Worm (Caenorhabditis elegans): ENCODE data around the gene sup-35.

The sup-35 gene

ce11 chrIII:11129363-11129762 lies 10.3 kb upstream of the sup-35 start:
- TF ChIP-seq ztf-29 (GFP tag; IDR thresholded peaks at IDR 0.05): no peak
- TF ChIP-seq ztf-23 (GFP tag; IDR thresholded peaks at IDR 0.05): no peak
- TF ChIP-seq T22C8.4 (GFP tag; IDR thresholded peaks at IDR 0.05): peak; percentile 37; the same call in 1 of the 2 replicates
- no peak for TF ChIP-seq med-1 (GFP tag; optimal IDR thresholded peaks at IDR 0.05; ENCODE audit: insufficient read depth)
- TF ChIP-seq tab-1 (GFP tag; IDR thresholded peaks at IDR 0.05): no peak
- TF ChIP-seq ref-1 (GFP tag; conservative IDR thresholded peaks at IDR 0.05): no peak
- TF ChIP-seq cog-1 (tag; optimal IDR thresholded peaks at IDR 0.05): no peak

ce11 chrIII:11127528-11127927 lies 8.5 kb upstream of the sup-35 start, which contains the start of gene Y48A6C.8:
Y48A6C.8 (minus strand) TSS chrIII:11127628.
- TF ChIP-seq flt-1 (GFP tag; IDR thresholded peaks at IDR 0.05): no peak
- TF ChIP-seq ztf-29 (GFP tag; IDR thresholded peaks at IDR 0.05): no peak
- no peak for TF ChIP-seq klf-2 (GFP tag; conservative IDR thresholded peaks at IDR 0.05)
- TF ChIP-seq med-1 (GFP tag; optimal IDR thresholded peaks at IDR 0.05; ENCODE audit: insufficient read depth): no peak
- TF ChIP-seq ztf-23 (GFP tag; IDR thresholded peaks at IDR 0.05): no peak
- TF ChIP-seq ref-1 (GFP tag; conservative IDR thresholded peaks at IDR 0.05): no peak
- no peak for TF ChIP-seq T22C8.4 (GFP tag; IDR thresholded peaks at IDR 0.05)
- TF ChIP-seq tab-1 (GFP tag; IDR thresholded peaks at IDR 0.05): no peak
- no peak for TF ChIP-seq cog-1 (tag; optimal IDR thresholded peaks at IDR 0.05)

- TF ChIP-seq klf-2 (GFP tag; conservative IDR thresholded peaks at IDR 0.05) (no peak), flt-1 (GFP tag; IDR thresholded peaks at IDR 0.05) (0 out of 2 replicates have a peak, but pooled peaks have one; percentile 15), ztf-29 (GFP tag; IDR thresholded peaks at IDR 0.05) (no peak)
Observed at ce11 chrIII:11123844-11124243, 4.8 kb upstream of the sup-35 start.

DNA sequence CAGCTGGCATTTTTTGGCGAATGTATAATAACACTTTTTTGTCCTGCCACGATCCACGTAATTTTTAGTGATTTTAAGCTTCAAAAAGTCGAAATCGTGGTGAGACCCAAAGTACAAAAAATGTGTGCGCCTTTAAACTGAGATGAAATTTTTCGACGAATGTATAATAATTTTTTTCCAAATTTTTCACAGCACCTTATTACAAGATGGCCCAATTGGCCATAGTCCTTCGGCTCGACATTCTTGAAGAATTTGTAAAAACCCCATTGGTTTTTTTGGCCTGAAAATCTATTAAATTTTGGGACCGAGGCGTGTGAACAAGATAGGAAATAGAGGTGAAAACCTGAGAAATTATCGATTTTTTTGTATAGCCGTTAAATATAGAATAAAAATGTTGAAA lies 3.1 kb downstream of the sup-35 start:
- TF ChIP-seq tab-1 (GFP tag; IDR thresholded peaks at IDR 0.05): no peak

- TF ChIP-seq ztf-23 (GFP tag; IDR thresholded peaks at IDR 0.05): no peak
- no peak for TF ChIP-seq ref-1 (GFP tag; conservative IDR thresholded peaks at IDR 0.05)
- TF ChIP-seq flt-1 (GFP tag; IDR thresholded peaks at IDR 0.05): no peak
- no peak for TF ChIP-seq med-1 (GFP tag; optimal IDR thresholded peaks at IDR 0.05; ENCODE audit: insufficient read depth)
Observed at ce11 chrIII:11113845-11114244, 5.2 kb downstream of the sup-35 start.

DNA sequence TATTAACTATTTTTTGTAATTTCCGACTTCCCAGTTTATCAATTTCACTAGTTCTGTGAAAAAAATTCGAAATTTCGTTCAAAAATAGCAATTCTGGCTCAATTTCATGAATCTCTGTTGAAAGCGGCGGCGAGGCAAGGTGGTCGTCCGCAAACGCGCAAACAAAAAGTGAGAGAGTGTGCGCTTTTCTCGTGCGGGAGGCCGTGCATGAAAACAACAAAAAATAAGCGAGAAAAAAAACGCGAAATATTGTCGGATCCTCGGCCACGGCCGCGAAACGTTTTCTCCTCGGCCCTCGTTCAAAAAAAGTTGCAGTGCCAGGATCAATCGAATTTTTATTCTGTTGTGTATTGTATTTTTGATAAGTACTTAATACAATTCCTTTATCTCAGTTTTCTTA lies 6.3 kb downstream of the sup-35 start:
- TF ChIP-seq klf-2 (GFP tag; conservative IDR thresholded peaks at IDR 0.05) (0 out of 2 replicates have a peak, but pooled peaks have one; percentile 13), med-1 (GFP tag; optimal IDR thresholded peaks at IDR 0.05; ENCODE audit: insufficient read depth) (no peak), tab-1 (GFP tag; IDR thresholded peaks at IDR 0.05) (no peak), T22C8.4 (GFP tag; IDR thresholded peaks at IDR 0.05) (no peak), ztf-23 (GFP tag; IDR thresholded peaks at IDR 0.05) (0 out of 2 replicates have a peak, but pooled peaks have one; percentile 61)

DNA sequence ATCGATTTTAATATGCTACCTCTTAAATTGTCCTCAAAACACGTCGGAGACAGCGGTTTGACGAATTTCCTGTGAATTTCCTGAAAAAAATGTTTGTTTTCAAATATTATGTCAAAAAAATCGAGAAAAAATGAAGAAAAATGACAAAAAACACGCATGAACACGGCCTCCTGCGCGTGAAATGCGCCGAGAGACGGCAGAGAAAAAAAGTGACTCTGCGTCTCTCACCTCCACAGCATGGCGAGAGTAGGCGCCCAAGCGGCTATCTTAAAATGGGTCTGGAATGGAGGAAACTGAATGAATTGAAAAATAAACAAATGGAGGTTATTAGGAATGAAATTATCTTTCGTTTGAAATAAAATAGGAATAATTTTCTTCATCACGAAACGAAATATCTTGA lies 8.3 kb downstream of the sup-35 start:
- TF ChIP-seq tab-1 (GFP tag; IDR thresholded peaks at IDR 0.05): no peak
- TF ChIP-seq flt-1 (GFP tag; IDR thresholded peaks at IDR 0.05): peak; percentile 42; the same call in 1 of the 2 replicates
- TF ChIP-seq T22C8.4 (GFP tag; IDR thresholded peaks at IDR 0.05): 0 out of 2 replicates have a peak, but pooled peaks have one; percentile 5
- TF ChIP-seq klf-2 (GFP tag; conservative IDR thresholded peaks at IDR 0.05): no peak
- 0 out of 2 replicates have a peak, but pooled peaks have one; percentile 40 for TF ChIP-seq ztf-23 (GFP tag; IDR thresholded peaks at IDR 0.05)

DNA sequence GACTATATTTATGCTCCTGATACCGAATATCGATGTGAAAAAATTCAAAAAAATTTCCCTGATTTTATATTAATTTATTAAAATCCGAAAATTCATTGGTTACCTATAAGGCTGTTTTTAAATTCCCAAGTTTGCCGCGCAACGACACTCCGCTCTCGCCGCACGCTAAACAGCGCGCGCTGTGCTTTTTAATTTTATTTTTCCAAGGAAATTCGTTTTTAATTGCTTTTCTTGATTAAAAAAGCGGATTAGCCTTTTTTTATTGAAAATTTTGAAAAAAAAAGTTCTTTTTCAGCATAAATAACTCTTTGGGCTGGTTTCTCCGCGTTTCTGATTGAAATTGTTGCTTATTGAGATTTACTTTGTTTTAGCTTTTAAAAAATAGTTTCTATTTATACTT lies 11.7 kb downstream of the sup-35 start:
- TF ChIP-seq med-1 (GFP tag; optimal IDR thresholded peaks at IDR 0.05; ENCODE audit: insufficient read depth) (no peak), tab-1 (GFP tag; IDR thresholded peaks at IDR 0.05) (no peak), ztf-23 (GFP tag; IDR thresholded peaks at IDR 0.05) (no peak), ref-1 (GFP tag; conservative IDR thresholded peaks at IDR 0.05) (no peak), ztf-29 (GFP tag; IDR thresholded peaks at IDR 0.05) (no peak), T22C8.4 (GFP tag; IDR thresholded peaks at IDR 0.05) (no peak), cog-1 (tag; optimal IDR thresholded peaks at IDR 0.05) (no peak), flt-1 (GFP tag; IDR thresholded peaks at IDR 0.05) (no peak), klf-2 (GFP tag; conservative IDR thresholded peaks at IDR 0.05) (no peak)

DNA sequence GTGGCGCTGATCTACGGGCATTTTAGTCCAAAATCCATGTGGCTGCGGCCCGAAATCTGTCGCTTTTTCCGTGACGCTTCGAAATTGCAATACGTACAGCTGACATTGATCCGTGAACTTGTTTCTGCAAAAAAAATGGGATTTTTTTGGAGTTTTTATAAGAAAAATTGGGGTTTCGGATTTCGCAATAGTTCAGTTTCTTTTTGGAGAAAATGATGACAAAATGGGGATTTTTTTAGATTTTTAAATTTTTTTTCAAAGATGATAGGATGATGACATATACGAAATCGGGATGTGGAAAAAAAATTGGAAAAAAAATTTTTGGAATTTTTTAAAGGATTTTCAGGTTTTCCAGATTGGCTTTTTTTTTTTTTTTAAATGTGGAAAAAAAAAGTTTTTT lies 17.8 kb downstream of the sup-35 start:
- no peak for TF ChIP-seq klf-2 (GFP tag; conservative IDR thresholded peaks at IDR 0.05)
- no peak for TF ChIP-seq tab-1 (GFP tag; IDR thresholded peaks at IDR 0.05)
- TF ChIP-seq med-1 (GFP tag; optimal IDR thresholded peaks at IDR 0.05; ENCODE audit: insufficient read depth): no peak
- no peak for TF ChIP-seq ref-1 (GFP tag; conservative IDR thresholded peaks at IDR 0.05)
- no peak for TF ChIP-seq ztf-23 (GFP tag; IDR thresholded peaks at IDR 0.05)
- no peak for TF ChIP-seq flt-1 (GFP tag; IDR thresholded peaks at IDR 0.05)
- no peak for TF ChIP-seq ztf-29 (GFP tag; IDR thresholded peaks at IDR 0.05)
- no peak for TF ChIP-seq cog-1 (tag; optimal IDR thresholded peaks at IDR 0.05)
- no peak for TF ChIP-seq T22C8.4 (GFP tag; IDR thresholded peaks at IDR 0.05)

- TF ChIP-seq ref-1 (GFP tag; conservative IDR thresholded peaks at IDR 0.05) (no peak), flt-1 (GFP tag; IDR thresholded peaks at IDR 0.05) (no peak), cog-1 (tag; optimal IDR thresholded peaks at IDR 0.05) (no peak), klf-2 (GFP tag; conservative IDR thresholded peaks at IDR 0.05) (no peak), T22C8.4 (GFP tag; IDR thresholded peaks at IDR 0.05) (no peak), ztf-23 (GFP tag; IDR thresholded peaks at IDR 0.05) (no peak), ztf-29 (GFP tag; IDR thresholded peaks at IDR 0.05) (no peak), med-1 (GFP tag; optimal IDR thresholded peaks at IDR 0.05; ENCODE audit: insufficient read depth) (no peak), tab-1 (GFP tag; IDR thresholded peaks at IDR 0.05) (no peak)
Observed at ce11 chrIII:11099864-11100263, 19.2 kb downstream of the sup-35 start, which contains the start of gene hmt-1. hmt-1 (minus strand) TSS chrIII:11099964.

- TF ChIP-seq flt-1 (GFP tag; IDR thresholded peaks at IDR 0.05): no peak
- no peak for TF ChIP-seq T22C8.4 (GFP tag; IDR thresholded peaks at IDR 0.05)
- no peak for TF ChIP-seq med-1 (GFP tag; optimal IDR thresholded peaks at IDR 0.05; ENCODE audit: insufficient read depth)
- TF ChIP-seq ztf-29 (GFP tag; IDR thresholded peaks at IDR 0.05): no peak
- TF ChIP-seq cog-1 (tag; optimal IDR thresholded peaks at IDR 0.05): no peak
- no peak for TF ChIP-seq ztf-23 (GFP tag; IDR thresholded peaks at IDR 0.05)
- TF ChIP-seq tab-1 (GFP tag; IDR thresholded peaks at IDR 0.05): no peak
- TF ChIP-seq ref-1 (GFP tag; conservative IDR thresholded peaks at IDR 0.05): no peak
- TF ChIP-seq klf-2 (GFP tag; conservative IDR thresholded peaks at IDR 0.05): no peak
Observed at ce11 chrIII:11095687-11096086, 23.3 kb downstream of the sup-35 start.
